Fruit fly (Drosophila melanogaster) Kc167 (cell line): ENCODE results near the gene Csl4.

Experiments used
- Sin3A ChIP-seq: fragments of >200 bp; optimal IDR thresholded peaks from 2 replicates; lab custom pipeline; 2018; ENCODE audit warnings: missing external identifiers
- insv ChIP-seq: fragments of >200 bp; optimal IDR thresholded peaks from 3 replicates; lab custom pipeline; 2018; ENCODE audit warnings: missing external identifiers
- psq ChIP-seq: fragments of >200 bp; optimal IDR thresholded peaks from 2 replicates; lab custom pipeline; 2017; ENCODE audit warnings: missing external identifiers

DNA sequence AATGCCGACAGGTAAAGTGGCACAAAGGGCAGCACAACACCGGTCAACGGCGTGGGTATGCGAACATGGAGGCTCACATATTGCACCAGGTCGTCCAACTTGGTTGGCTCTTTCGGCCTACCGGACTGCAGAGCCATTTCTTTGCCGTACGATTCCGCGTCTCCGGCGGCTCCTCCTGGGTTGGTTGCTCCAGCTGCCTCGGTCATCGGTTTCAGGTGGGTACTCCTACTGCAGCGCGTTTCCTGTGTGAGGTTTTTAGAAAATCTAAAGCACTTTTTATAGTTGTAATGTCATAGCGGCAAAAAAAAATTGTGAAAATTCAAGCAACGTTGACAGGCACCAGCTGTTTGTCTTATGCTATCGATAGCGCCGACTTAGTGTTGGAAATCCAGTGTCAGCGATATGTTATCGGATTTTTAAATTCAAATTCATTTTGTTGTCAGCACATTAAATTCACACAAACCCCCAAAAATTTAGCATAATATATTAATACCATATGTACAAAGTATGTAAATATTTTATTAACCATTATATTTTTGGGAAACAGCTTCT is 3.3 kb downstream of the Csl4 start, which contains the start of gene CG6230:
- TF ChIP-seq Sin3A (lab: Kevin White, UChicago) (no peak), insv (no peak), psq (lab: Kevin White, UChicago) (no peak)
